Fruit fly (Drosophila melanogaster): ENCODE results near the gene CG14650.

Gene CG14650

dm6 chr3R:4428585-4429464 lies 8.4 kb upstream of the CG14650 start, which contains the start of gene srl:
TSS of gene srl (minus strand) at chr3R:4429335.
- TF ChIP-seq pdm3 (GFP tag; optimal IDR thresholded peaks at IDR 0.05) (no peak), esn (GFP tag; optimal IDR thresholded peaks at IDR 0.05) (peak; percentile 19), CG11902 (GFP tag; optimal IDR thresholded peaks at IDR 0.05) (no peak), Hr39 (GFP tag; optimal IDR thresholded peaks at IDR 0.05) (no peak), CG11294 (GFP tag; IDR thresholded peaks at IDR 0.05) (no peak), lz (GFP tag; optimal IDR thresholded peaks at IDR 0.05) (no peak)

dm6 chr3R:4433441-4434077 lies 3.6 kb upstream of the CG14650 start, which contains the start of the genes eIF3a and CG1074:
TSS of gene eIF3a (minus strand) at chr3R:4433895.
TSS of gene CG1074 (plus strand) at chr3R:4433965.
- TF ChIP-seq CG8119 (GFP tag; IDR thresholded peaks at IDR 0.05), result no peak
- no peak for TF ChIP-seq CG16779 (tag; optimal IDR thresholded peaks at IDR 0.05)
- TF ChIP-seq vri (GFP tag; optimal IDR thresholded peaks at IDR 0.05), result no peak
- peak; percentile 77; the same call in 2 of the 3 replicates for TF ChIP-seq CG6163 (GFP tag; IDR thresholded peaks at IDR 0.05)
- TF ChIP-seq salr (GFP tag; optimal IDR thresholded peaks at IDR 0.05), result peak in 1 of 2 experiments; percentile 19
- no peak for TF ChIP-seq CG11902 (GFP tag; optimal IDR thresholded peaks at IDR 0.05)
- no peak for TF ChIP-seq Gug (GFP tag; IDR thresholded peaks at IDR 0.05)
- peak; percentile 52 for TF ChIP-seq CG1621 (tag; optimal IDR thresholded peaks at IDR 0.05)
- TF ChIP-seq Sox14 (GFP tag; optimal IDR thresholded peaks at IDR 0.05), result no peak
- TF ChIP-seq esn (GFP tag; optimal IDR thresholded peaks at IDR 0.05), result peak; percentile 75
- TF ChIP-seq fd59A (GFP tag; optimal IDR thresholded peaks at IDR 0.05), result peak; percentile 7
- TF ChIP-seq fd85E (GFP tag; optimal IDR thresholded peaks at IDR 0.05), result no peak
- TF ChIP-seq CG9139 (GFP tag; optimal IDR thresholded peaks at IDR 0.05), result no peak
- TF ChIP-seq Blimp-1 (GFP tag; optimal IDR thresholded peaks at IDR 0.05), result no peak
- TF ChIP-seq CG15336 (GFP tag; IDR thresholded peaks at IDR 0.05), result no peak
- no peak for TF ChIP-seq CG32006 (GFP tag; optimal IDR thresholded peaks at IDR 0.05)
- no peak for TF ChIP-seq Met (GFP tag; optimal IDR thresholded peaks at IDR 0.05)
- no peak for TF ChIP-seq CG6808 (GFP tag; optimal IDR thresholded peaks at IDR 0.05)
- TF ChIP-seq CG6854 (GFP tag; optimal IDR thresholded peaks at IDR 0.05), result peak; percentile 85
- TF ChIP-seq lz (GFP tag; optimal IDR thresholded peaks at IDR 0.05), result peak; percentile 64
- no peak for TF ChIP-seq Eip93F (GFP tag; optimal IDR thresholded peaks at IDR 0.05)
- TF ChIP-seq Sox15 (GFP tag; optimal IDR thresholded peaks at IDR 0.05), result peak; percentile 7
- peak; percentile 64 for TF ChIP-seq CG31627 (GFP tag; optimal IDR thresholded peaks at IDR 0.05)
- no peak for TF ChIP-seq Sox102F (GFP tag; optimal IDR thresholded peaks at IDR 0.05)
- TF ChIP-seq acj6 (GFP tag; optimal IDR thresholded peaks at IDR 0.05), result no peak
- TF ChIP-seq CG3919 (GFP tag; optimal IDR thresholded peaks at IDR 0.05), result no peak
- no peak for TF ChIP-seq Eip75B (GFP tag; optimal IDR thresholded peaks at IDR 0.05)
- TF ChIP-seq dac (GFP tag; optimal IDR thresholded peaks at IDR 0.05), result no peak
- TF ChIP-seq topi (GFP tag; optimal IDR thresholded peaks at IDR 0.05), result no peak
- TF ChIP-seq Smox (GFP tag; optimal IDR thresholded peaks at IDR 0.05), result no peak
- TF ChIP-seq CG6792 (GFP tag; optimal IDR thresholded peaks at IDR 0.05), result no peak
- no peak for TF ChIP-seq CG6276 (GFP tag; optimal IDR thresholded peaks at IDR 0.05)
- no peak for TF ChIP-seq CG10669 (GFP tag; optimal IDR thresholded peaks at IDR 0.05)
- TF ChIP-seq CG3032 (tag; optimal IDR thresholded peaks at IDR 0.05), result peak; percentile 52
- no peak for TF ChIP-seq CG34406 (GFP tag; optimal IDR thresholded peaks at IDR 0.05)
- no peak for TF ChIP-seq achi (GFP tag; optimal IDR thresholded peaks at IDR 0.05)
- TF ChIP-seq eg (GFP tag; IDR thresholded peaks at IDR 0.05), result no peak
- TF ChIP-seq fkh (GFP tag; optimal IDR thresholded peaks at IDR 0.05), result no peak
- TF ChIP-seq Lpt (GFP tag; optimal IDR thresholded peaks at IDR 0.05), result no peak
- TF ChIP-seq CG7368 (GFP tag; optimal IDR thresholded peaks at IDR 0.05), result no peak
- no peak for TF ChIP-seq spab (GFP tag; optimal IDR thresholded peaks at IDR 0.05)
- no peak for TF ChIP-seq cyc (GFP tag; optimal IDR thresholded peaks at IDR 0.05)
- no peak for TF ChIP-seq ss (GFP tag; optimal IDR thresholded peaks at IDR 0.05)
- TF ChIP-seq CG8632 (GFP tag; optimal IDR thresholded peaks at IDR 0.05), result no peak
